Fruit fly (Drosophila melanogaster): ENCODE data around the gene CG43390.

Gene CG43390

DNA sequence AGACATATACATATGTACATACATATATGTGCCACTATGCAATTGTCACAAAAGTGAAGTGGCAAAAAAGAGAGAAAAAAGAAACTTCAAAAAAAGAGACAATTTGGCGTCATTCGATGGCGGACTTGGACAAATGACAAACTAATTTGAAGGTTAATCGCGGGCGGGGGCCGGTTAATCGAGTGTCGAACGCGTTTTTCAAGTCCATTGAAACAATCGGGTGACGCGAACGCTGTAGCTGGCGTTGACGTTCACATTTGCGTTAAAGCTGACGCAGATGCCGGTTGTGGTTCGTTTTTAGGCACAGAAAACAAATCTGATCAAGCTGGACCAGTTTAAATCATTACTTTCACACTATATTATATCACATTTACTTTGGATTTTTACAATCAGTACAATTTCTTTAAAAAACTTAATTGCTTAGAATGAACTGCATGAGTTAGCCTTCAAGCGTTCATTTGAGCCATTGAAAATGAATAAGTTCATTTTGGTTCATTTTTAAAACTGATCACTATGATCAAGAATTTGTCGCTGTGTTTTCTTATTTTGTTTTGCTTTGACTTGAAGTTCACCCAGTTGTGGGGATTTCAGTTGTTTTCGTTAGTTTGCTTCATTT, 45.9 kb downstream of the CG43390 start (continued):
- no peak for TF ChIP-seq CG11696 (GFP tag; IDR thresholded peaks at IDR 0.05)
- TF ChIP-seq ERR (GFP tag; optimal IDR thresholded peaks at IDR 0.05): no peak
- no peak for TF ChIP-seq CG11560 (tag; IDR thresholded peaks at IDR 0.05)
- no peak for TF ChIP-seq tup (GFP tag; optimal IDR thresholded peaks at IDR 0.05)
- TF ChIP-seq CG12236 (GFP tag; optimal IDR thresholded peaks at IDR 0.05): no peak
- no peak for TF ChIP-seq oc (tag; optimal IDR thresholded peaks at IDR 0.05)
- no peak for TF ChIP-seq repo (GFP tag; optimal IDR thresholded peaks at IDR 0.05)
- TF ChIP-seq bcd (GFP tag; optimal IDR thresholded peaks at IDR 0.05): peak; percentile 4
- TF ChIP-seq CG16813 (GFP tag; IDR thresholded peaks at IDR 0.05; ENCODE audit: partially characterized antibody): no peak
- TF ChIP-seq knrl (GFP tag; IDR thresholded peaks at IDR 0.05; ENCODE audit: partially characterized antibody): no peak
- peak; percentile 26 for TF ChIP-seq CG7928 (GFP tag; optimal IDR thresholded peaks at IDR 0.05)
- TF ChIP-seq abd-A (tag; optimal IDR thresholded peaks at IDR 0.05): peak; percentile 16
- peak; percentile 36 for TF ChIP-seq Ssrp (tag; optimal IDR thresholded peaks at IDR 0.05)
- TF ChIP-seq sd (tag; optimal IDR thresholded peaks at IDR 0.05): no peak
- TF ChIP-seq zfh2 (GFP tag; optimal IDR thresholded peaks at IDR 0.05): peak; percentile 19
- no peak for TF ChIP-seq Ravus (GFP tag; IDR thresholded peaks at IDR 0.05)
- TF ChIP-seq CG34224 (GFP tag; IDR thresholded peaks at IDR 0.05; ENCODE audit: partially characterized antibody): 0 out of 3 replicates have a peak, but pooled peaks have one; percentile 14
- TF ChIP-seq CG33557 (GFP tag; optimal IDR thresholded peaks at IDR 0.05): no peak
- TF ChIP-seq kay (GFP tag; optimal IDR thresholded peaks at IDR 0.05): peak; percentile 48
- no peak for TF ChIP-seq CG30020 (tag; optimal IDR thresholded peaks at IDR 0.05)
- TF ChIP-seq danr (GFP tag; IDR thresholded peaks at IDR 0.05): no peak
- no peak for TF ChIP-seq sens-2 (GFP tag; IDR thresholded peaks at IDR 0.05)
- peak; percentile 13 for TF ChIP-seq Atf-2 (GFP tag; optimal IDR thresholded peaks at IDR 0.05)
- TF ChIP-seq CG31365 (tag; optimal IDR thresholded peaks at IDR 0.05): no peak
- TF ChIP-seq HLH54F (GFP tag; optimal IDR thresholded peaks at IDR 0.05): peak; percentile 9
- TF ChIP-seq dan (GFP tag; IDR thresholded peaks at IDR 0.05): no peak
- no peak for TF ChIP-seq Dbx (GFP tag; IDR thresholded peaks at IDR 0.05)
- TF ChIP-seq Nf-YB (GFP tag; optimal IDR thresholded peaks at IDR 0.05): no peak
- no peak for TF ChIP-seq vnd (GFP tag; IDR thresholded peaks at IDR 0.05; ENCODE audit: partially characterized antibody)
- peak; percentile 23 for TF ChIP-seq schlank (tag; optimal IDR thresholded peaks at IDR 0.05)
- TF ChIP-seq CG8944 (GFP tag; optimal IDR thresholded peaks at IDR 0.05): no peak
- TF ChIP-seq CG17829 (tag; optimal IDR thresholded peaks at IDR 0.05): no peak
- TF ChIP-seq stc (GFP tag; IDR thresholded peaks at IDR 0.05): no peak
- no peak for TF ChIP-seq pb (GFP tag; optimal IDR thresholded peaks at IDR 0.05)
- TF ChIP-seq mam (GFP tag; optimal IDR thresholded peaks at IDR 0.05): peak; percentile 45
- no peak for TF ChIP-seq pros (GFP tag; optimal IDR thresholded peaks at IDR 0.05)
- peak; percentile 54; the same call in 1 of the 2 replicates for TF ChIP-seq CG32532 (GFP tag; IDR thresholded peaks at IDR 0.05)
- TF ChIP-seq CG12071 (GFP tag; optimal IDR thresholded peaks at IDR 0.05): peak; percentile 1
- TF ChIP-seq CG17612 (GFP tag; IDR thresholded peaks at IDR 0.05): no peak
- TF ChIP-seq tin (GFP tag; optimal IDR thresholded peaks at IDR 0.05): no peak

DNA sequence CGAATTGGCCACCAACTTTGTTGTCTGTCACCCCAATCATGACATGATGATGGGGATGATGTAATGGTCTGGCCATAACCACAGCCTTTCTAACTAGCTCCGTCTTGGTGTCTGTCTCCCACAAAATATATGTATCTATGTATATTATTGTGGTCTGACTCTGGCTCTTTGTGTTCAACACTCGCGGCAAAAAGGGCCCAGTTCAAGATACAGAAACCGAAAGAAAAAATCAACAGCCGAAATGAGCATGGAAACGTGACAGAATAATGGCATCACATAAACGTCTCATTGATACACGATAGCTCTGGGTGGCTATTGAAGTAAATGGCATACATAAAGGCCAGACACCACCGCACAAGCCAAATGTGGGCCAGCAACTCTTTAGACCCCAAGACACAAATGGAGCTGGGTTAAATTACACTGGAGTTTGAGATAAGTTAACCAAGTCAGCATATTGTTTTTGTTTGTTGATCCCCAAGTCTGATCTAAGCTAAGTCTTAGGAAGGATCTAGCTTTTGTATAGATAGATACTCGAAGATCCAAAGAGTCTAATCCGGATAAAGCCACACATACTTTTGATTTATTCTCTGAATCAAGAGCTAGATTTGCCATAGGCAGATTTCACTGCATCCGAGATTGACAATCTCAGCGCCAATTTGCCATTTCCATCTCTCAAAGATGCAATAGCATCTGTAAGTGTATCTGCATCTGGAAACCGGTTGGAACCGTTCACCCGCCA, 47.6 kb downstream of the CG43390 start:
- TF ChIP-seq Pdp1 (GFP tag; optimal IDR thresholded peaks at IDR 0.05) (peak in 1 of 2 experiments; percentile 55), CG7987 (GFP tag; optimal IDR thresholded peaks at IDR 0.05) (no peak), NfI (GFP tag; optimal IDR thresholded peaks at IDR 0.05) (no peak), vnd (GFP tag; IDR thresholded peaks at IDR 0.05; ENCODE audit: partially characterized antibody) (no peak), p53 (GFP tag; optimal IDR thresholded peaks at IDR 0.05) (no peak), CG31441 (GFP tag; IDR thresholded peaks at IDR 0.05) (no peak), kah (GFP tag; optimal IDR thresholded peaks at IDR 0.05) (no peak), zf30C (GFP tag; optimal IDR thresholded peaks at IDR 0.05) (no peak), CG11504 (tag; optimal IDR thresholded peaks at IDR 0.05) (no peak), CG33213 (GFP tag; optimal IDR thresholded peaks at IDR 0.05) (no peak), ci (GFP tag; IDR thresholded peaks at IDR 0.05) (0 out of 3 replicates have a peak, but pooled peaks have one; percentile 16), Drgx (GFP tag; IDR thresholded peaks at IDR 0.05) (peak; percentile 34; the same call in 1 of the 2 replicates)
